Worm (Caenorhabditis elegans) whole organism, midembryonic: ENCODE measurements around the gene eif-3.B.

Source experiments
- T22C8.4 ChIP-seq: fragments of 200-800 bp; sonication (Bioruptor generic); IDR thresholded peaks from 2 replicates; pipeline ENCODE4 v1.3.6; 2022; ENCODE audit warnings: missing genetic modification characterization, missing compliant biosample characterization
- flt-1 ChIP-seq: fragments of 200-800 bp; sonication (Bioruptor generic); IDR thresholded peaks from 2 replicates; pipeline ENCODE4 v1.3.6; 2022; ENCODE audit warnings: missing genetic modification characterization, missing compliant biosample characterization

- TF ChIP-seq flt-1 (GFP tag; lab: Robert Waterston, UW) (no peak), T22C8.4 (GFP tag; lab: Robert Waterston, UW) (no peak)
Observed at ce11 chrII:14844253-14844652, 49.0 kb downstream of the eif-3.B start.
